Fruit fly (Drosophila melanogaster) whole organism, pupa: Measurements from ENCODE around the gene CG14903.

Experiments
- CG10348 ChIP-seq: fragments of 200-800 bp; sonication (Bioruptor generic); IDR thresholded peaks from 2 replicates; pipeline ENCODE4 v1.3.6; 2022; ENCODE audit warnings: missing biosample characterization, missing genetic modification characterization
- CG12605 ChIP-seq: fragments of 200-800 bp; sonication (Bioruptor generic); IDR thresholded peaks from 2 replicates; pipeline ENCODE4 v1.3.6; 2022; ENCODE audit warnings: missing biosample characterization, missing genetic modification characterization
- CG13204 ChIP-seq: fragments of 200-800 bp; sonication (Bioruptor generic); optimal IDR thresholded peaks from 2 replicates; lab custom pipeline; 2018; ENCODE audit warnings: missing biosample characterization, mild to moderate bottlenecking, missing genetic modification characterization, moderate library complexity
- CG14655 ChIP-seq: fragments of 200-800 bp; sonication (Bioruptor generic); optimal IDR thresholded peaks from 3 replicates; lab custom pipeline; 2017; ENCODE audit warnings: mild to moderate bottlenecking, missing biosample characterization, missing genetic modification reagents, missing genetic modification characterization
- CG15710 ChIP-seq: fragments of 200-800 bp; sonication (Bioruptor generic); optimal IDR thresholded peaks from 2 replicates; lab custom pipeline; 2018; ENCODE audit warnings: missing biosample characterization, mild to moderate bottlenecking, missing genetic modification characterization, moderate library complexity
- CG17806 ChIP-seq: fragments of 200-800 bp; sonication (Bioruptor generic); optimal IDR thresholded peaks from 2 replicates; lab custom pipeline; 2018; ENCODE audit warnings: missing biosample characterization, mild to moderate bottlenecking, missing genetic modification characterization, moderate library complexity
- CG32121 ChIP-seq: fragments of 200-800 bp; sonication (Bioruptor generic); IDR thresholded peaks from 2 replicates; pipeline ENCODE4 v1.3.6; 2022; ENCODE audit warnings: missing biosample characterization, missing genetic modification characterization
- CG34367 ChIP-seq: fragments of 200-800 bp; sonication (Bioruptor generic); optimal IDR thresholded peaks from 2 replicates; lab custom pipeline; 2018; ENCODE audit warnings: missing biosample characterization, mild to moderate bottlenecking, missing genetic modification characterization
- CG4496 ChIP-seq: fragments of 200-800 bp; sonication (Bioruptor generic); IDR thresholded peaks from 3 replicates; pipeline ENCODE4 v1.3.6; 2022; ENCODE audit warnings: missing biosample characterization, missing genetic modification characterization
- CG8159 ChIP-seq: fragments of 200-800 bp; sonication (Bioruptor generic); optimal IDR thresholded peaks from 3 replicates; lab custom pipeline; 2018; ENCODE audit warnings: missing biosample characterization, mild to moderate bottlenecking, missing genetic modification characterization, moderate library complexity
- CG8301 ChIP-seq: fragments of 200-800 bp; sonication (Bioruptor generic); optimal IDR thresholded peaks from 2 replicates; lab custom pipeline; 2018; ENCODE audit warnings: missing biosample characterization, mild to moderate bottlenecking, missing genetic modification characterization
- CG9948 ChIP-seq: fragments of 200-800 bp; sonication (Bioruptor generic); optimal IDR thresholded peaks from 2 replicates; lab custom pipeline; 2018; ENCODE audit warnings: missing biosample characterization, mild to moderate bottlenecking, missing genetic modification characterization, moderate library complexity
- D1 ChIP-seq: fragments of 200-800 bp; sonication (Bioruptor generic); optimal IDR thresholded peaks from 2 replicates; lab custom pipeline; 2018; ENCODE audit warnings: missing biosample characterization, mild to moderate bottlenecking, missing genetic modification characterization, moderate library complexity
- EcR ChIP-seq: fragments of 200-800 bp; sonication (Bioruptor generic); optimal IDR thresholded peaks from 3 replicates; lab custom pipeline; 2019; ENCODE audit warnings: missing biosample characterization, missing genetic modification characterization, mild to moderate bottlenecking, moderate library complexity, missing genetic modification reagents
- Ets98B ChIP-seq: fragments of 200-800 bp; sonication (Bioruptor generic); IDR thresholded peaks from 2 replicates; pipeline ENCODE4 v1.3.6; 2022; ENCODE audit warnings: missing biosample characterization, missing genetic modification characterization
- Pif1A ChIP-seq: fragments of 200-800 bp; sonication (Bioruptor generic); optimal IDR thresholded peaks from 3 replicates; lab custom pipeline; 2016; ENCODE audit warnings: missing biosample characterization, missing genetic modification characterization
- Pif1B ChIP-seq: fragments of 200-800 bp; sonication (Bioruptor generic); optimal IDR thresholded peaks from 3 replicates; lab custom pipeline; 2016; ENCODE audit warnings: missing biosample characterization, missing genetic modification characterization
- Snoo ChIP-seq: fragments of 200-800 bp; sonication (Bioruptor generic); optimal IDR thresholded peaks from 3 replicates; lab custom pipeline; 2017; ENCODE audit warnings: missing biosample characterization, mild to moderate bottlenecking, missing genetic modification characterization, inconsistent platforms
- fd96Ca ChIP-seq: fragments of 200-800 bp; sonication (Bioruptor generic); IDR thresholded peaks from 3 replicates; pipeline ENCODE4 v1.3.6; 2022; ENCODE audit warnings: missing biosample characterization, missing genetic modification characterization
- gl ChIP-seq: fragments of 200-800 bp; sonication (Bioruptor generic); optimal IDR thresholded peaks from 2 replicates; lab custom pipeline; 2018; ENCODE audit warnings: missing biosample characterization, mild to moderate bottlenecking, missing genetic modification characterization
- rn ChIP-seq: fragments of 200-800 bp; sonication (Bioruptor generic); IDR thresholded peaks from 2 replicates; pipeline ENCODE4 v1.3.6; 2022; ENCODE audit warnings: missing biosample characterization, missing genetic modification characterization

CG14903 gene

DNA sequence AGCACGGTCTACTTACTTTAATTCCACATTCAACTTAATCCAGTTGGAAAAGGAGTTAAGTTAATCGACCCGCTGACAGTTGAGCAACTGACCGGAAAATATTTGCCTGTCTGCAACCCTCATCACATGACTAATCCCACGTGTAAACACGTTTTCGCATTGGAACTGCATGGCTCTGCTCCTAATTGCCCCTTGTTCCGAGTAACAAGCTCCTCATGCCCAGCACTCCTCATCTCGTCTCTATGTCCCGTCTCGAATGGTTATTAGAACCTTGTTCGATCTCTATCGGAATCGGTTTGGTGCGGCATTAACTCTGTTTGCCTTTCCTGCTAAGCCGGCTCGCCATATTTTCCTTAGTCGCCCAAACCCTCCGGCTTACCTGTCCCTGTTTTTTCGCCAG, 47.3 kb downstream of the CG14903 start:
- TF ChIP-seq rn (no peak), Pif1B (GFP tag; lab: Kevin White, UChicago) (no peak), CG13204 (no peak), EcR (no peak), D1 (tag; lab: Kevin White, UChicago) (no peak), CG10348 (GFP tag; lab: Robert Waterston, UW) (no peak), gl (no peak), Ets98B (GFP tag; lab: Robert Waterston, UW) (no peak), Snoo (no peak), CG9948 (no peak), Pif1A (GFP tag; lab: Kevin White, UChicago) (no peak), CG32121 (GFP tag; lab: Robert Waterston, UW) (no peak), CG8159 (no peak), CG14655 (GFP tag; lab: Kevin White, UChicago) (no peak)

DNA sequence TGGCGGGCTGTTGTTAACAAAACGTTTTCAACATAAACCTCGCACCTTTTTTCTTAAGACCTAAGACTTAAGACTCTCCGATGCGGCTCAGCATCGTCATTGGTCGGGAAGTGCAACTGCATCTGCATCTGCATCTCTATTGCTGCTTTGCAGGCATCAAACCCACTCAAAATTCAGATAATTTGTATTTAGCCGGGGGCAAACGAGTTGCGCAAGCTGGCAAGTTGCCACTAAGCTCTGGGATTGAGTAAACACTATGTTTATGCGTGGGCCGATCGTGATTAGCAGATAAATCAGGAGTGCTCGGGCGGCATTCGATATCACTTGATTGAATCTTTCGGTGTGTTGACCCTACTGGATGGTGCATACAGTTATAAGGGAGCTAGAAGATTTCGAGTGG, 48.0 kb downstream of the CG14903 start:
- no peak for TF ChIP-seq Pif1B (GFP tag; lab: Kevin White, UChicago)
- no peak for TF ChIP-seq CG10348 (GFP tag; lab: Robert Waterston, UW)
- TF ChIP-seq Snoo = no peak
- no peak for TF ChIP-seq Pif1A (GFP tag; lab: Kevin White, UChicago)
- no peak for TF ChIP-seq CG34367 (tag; lab: Kevin White, UChicago)
- TF ChIP-seq CG17806 (tag; lab: Kevin White, UChicago) = no peak
- no peak for TF ChIP-seq CG13204
- TF ChIP-seq EcR = no peak
- no peak for TF ChIP-seq fd96Ca (GFP tag; lab: Robert Waterston, UW)
- no peak for TF ChIP-seq rn
- TF ChIP-seq CG14655 (GFP tag; lab: Kevin White, UChicago) = no peak
- TF ChIP-seq CG4496 (GFP tag; lab: Robert Waterston, UW) = no peak
- TF ChIP-seq CG9948 = no peak

DNA sequence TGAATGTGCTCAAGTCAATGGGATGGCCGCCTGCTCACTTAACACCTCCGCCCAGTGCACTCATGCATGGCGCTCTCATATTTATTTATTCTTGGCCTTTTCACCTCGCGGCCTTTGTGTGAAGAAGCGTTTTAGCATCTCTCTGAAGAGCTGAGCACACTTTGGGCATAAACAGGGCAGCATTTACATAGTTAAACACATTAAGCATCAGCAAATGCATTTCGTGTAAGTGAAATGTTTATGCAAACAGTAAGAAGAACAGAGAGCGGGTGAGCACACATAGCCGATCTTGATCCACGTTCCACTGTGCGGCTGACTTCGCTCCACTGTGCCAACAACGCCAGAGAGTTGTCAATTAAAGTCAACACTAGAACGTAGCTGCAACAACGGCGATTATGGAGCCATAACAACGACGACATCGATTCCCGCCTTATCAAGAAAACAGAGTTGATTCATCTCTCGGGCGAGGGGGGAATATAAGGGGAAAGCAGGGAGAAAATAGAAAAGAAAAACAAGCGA, 48.9 kb downstream of the CG14903 start:
- no peak for TF ChIP-seq CG10348 (GFP tag; lab: Robert Waterston, UW)
- TF ChIP-seq CG12605 = 0 out of 2 replicates have a peak, but pooled peaks have one; percentile 20
- peak; percentile 65 for TF ChIP-seq CG9948
- 0 out of 3 replicates have a peak, but pooled peaks have one; percentile 39 for TF ChIP-seq fd96Ca (GFP tag; lab: Robert Waterston, UW)
- TF ChIP-seq CG14655 (GFP tag; lab: Kevin White, UChicago) = peak; percentile 78
- peak; percentile 71 for TF ChIP-seq gl
- no peak for TF ChIP-seq EcR
- peak; percentile 29 for TF ChIP-seq Pif1A (GFP tag; lab: Kevin White, UChicago)
- no peak for TF ChIP-seq CG32121 (GFP tag; lab: Robert Waterston, UW)
- peak; percentile 53 for TF ChIP-seq CG8159
- TF ChIP-seq rn = no peak
- TF ChIP-seq CG8301 (tag; lab: Kevin White, UChicago) = peak; percentile 81
- TF ChIP-seq CG17806 (tag; lab: Kevin White, UChicago) = peak; percentile 75
- TF ChIP-seq D1 (tag; lab: Kevin White, UChicago) = no peak
- TF ChIP-seq Snoo = no peak
- peak; percentile 46 for TF ChIP-seq CG34367 (tag; lab: Kevin White, UChicago)
- peak; percentile 42; the same call in 1 of the 2 replicates for TF ChIP-seq Ets98B (GFP tag; lab: Robert Waterston, UW)
- peak; percentile 51 for TF ChIP-seq CG15710

DNA sequence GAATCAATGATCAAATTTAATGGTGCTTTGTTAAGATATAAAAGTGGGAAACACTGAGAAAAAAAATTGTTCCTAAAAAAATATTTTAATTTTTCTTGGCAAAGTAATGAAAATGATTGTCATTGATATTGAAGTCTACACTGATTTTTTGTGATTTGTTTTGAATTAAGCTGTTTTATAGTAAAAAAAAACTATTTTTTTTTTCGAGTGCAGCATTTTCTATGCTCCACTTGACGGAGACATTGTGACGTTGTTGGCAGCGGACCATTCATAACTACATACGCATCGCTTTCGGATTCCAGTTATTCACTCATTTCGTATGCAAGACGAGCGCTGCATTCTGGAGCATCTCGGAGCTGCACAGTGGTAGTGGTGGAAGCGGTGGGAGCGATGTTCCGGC, 49.4 kb downstream of the CG14903 start:
- TF ChIP-seq CG32121 (GFP tag; lab: Robert Waterston, UW) (peak; percentile 85), fd96Ca (GFP tag; lab: Robert Waterston, UW) (no peak), gl (peak; percentile 66), CG14655 (GFP tag; lab: Kevin White, UChicago) (peak; percentile 87), CG10348 (GFP tag; lab: Robert Waterston, UW) (no peak), CG4496 (GFP tag; lab: Robert Waterston, UW) (no peak), CG17806 (tag; lab: Kevin White, UChicago) (peak; percentile 97), rn (peak; percentile 74), CG9948 (peak; percentile 84), CG8301 (tag; lab: Kevin White, UChicago) (peak; percentile 94), D1 (tag; lab: Kevin White, UChicago) (peak; percentile 79), CG13204 (no peak), EcR (no peak), CG34367 (tag; lab: Kevin White, UChicago) (peak; percentile 48), CG8159 (peak; percentile 87), Ets98B (GFP tag; lab: Robert Waterston, UW) (peak; percentile 79), Pif1B (GFP tag; lab: Kevin White, UChicago) (peak; percentile 72), CG15710 (peak; percentile 64), CG12605 (peak; percentile 86), Pif1A (GFP tag; lab: Kevin White, UChicago) (peak; percentile 60), Snoo (peak; percentile 52)

DNA sequence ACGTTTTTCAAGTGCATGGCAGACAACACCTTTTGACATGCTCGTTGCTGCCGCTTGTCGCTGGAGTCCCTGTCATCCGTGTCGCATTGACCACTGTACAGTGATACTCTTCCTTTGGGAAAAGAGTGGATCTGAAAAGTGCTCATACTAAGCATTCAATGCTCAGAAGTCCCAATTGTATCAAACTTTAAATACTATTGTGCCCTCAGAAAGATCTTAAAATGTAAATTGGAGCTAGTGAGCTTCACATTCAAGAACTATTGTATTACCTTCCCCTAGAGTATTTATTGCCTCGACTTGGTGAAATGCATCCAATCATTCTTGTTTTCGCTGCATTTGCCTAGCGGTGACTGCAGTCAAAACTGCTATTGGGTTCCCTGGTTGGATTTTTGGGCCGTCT, 50.2 kb downstream of the CG14903 start:
- TF ChIP-seq CG10348 (GFP tag; lab: Robert Waterston, UW) (no peak), Pif1B (GFP tag; lab: Kevin White, UChicago) (peak; percentile 35), CG32121 (GFP tag; lab: Robert Waterston, UW) (no peak; the same call in 1 of the 2 replicates), CG8301 (tag; lab: Kevin White, UChicago) (peak; percentile 81), Ets98B (GFP tag; lab: Robert Waterston, UW) (peak; percentile 42; the same call in 1 of the 2 replicates), CG8159 (peak; percentile 45), Snoo (no peak), fd96Ca (GFP tag; lab: Robert Waterston, UW) (peak; percentile 48; the same call in 1 of the 3 replicates), gl (peak; percentile 9), CG9948 (peak; percentile 22), rn (no peak), CG15710 (peak; percentile 23), CG4496 (GFP tag; lab: Robert Waterston, UW) (no peak), CG13204 (no peak), CG34367 (tag; lab: Kevin White, UChicago) (peak; percentile 18), CG12605 (no peak), CG17806 (tag; lab: Kevin White, UChicago) (peak; percentile 67), Pif1A (GFP tag; lab: Kevin White, UChicago) (peak; percentile 41), CG14655 (GFP tag; lab: Kevin White, UChicago) (peak; percentile 63), EcR (no peak), D1 (tag; lab: Kevin White, UChicago) (no peak)
